Fruit fly (Drosophila melanogaster) S2 (cell line): ENCODE results near the gene Idh3g.

ENCODE experiments used
- CG8478 ChIP-seq: fragments of >200 bp; optimal IDR thresholded peaks from 2 replicates; lab custom pipeline; 2018
- CTCF ChIP-seq, 2 experiments: fragments of >200 bp; optimal IDR thresholded peaks; 2 replicates each; lab custom pipeline; 2018

- TF ChIP-seq CTCF (optimal IDR thresholded peaks at IDR 0.05; lab: Kevin White, UChicago) (no peak), CG8478 (no peak)
These were observed 41.7 kb upstream of the Idh3g start for dm6 chr3R:25638961-25639360.
